Worm (Caenorhabditis elegans) whole organism, L3 larva: ENCODE results near the gene ttr-15.

ENCODE experiments used
- aly-2 ChIP-seq: fragments of 150-350 bp; optimal IDR thresholded peaks from 2 replicates; lab custom pipeline; 2014; ENCODE audit warnings: missing biosample characterization, missing genetic modification characterization
- daf-12 ChIP-seq: fragments of 150-350 bp; optimal IDR thresholded peaks from 2 replicates; lab custom pipeline; 2014; ENCODE audit warnings: missing biosample characterization, missing genetic modification reagents, missing genetic modification characterization
- elt-2 ChIP-seq: sonication (generic microtip); optimal IDR thresholded peaks from 2 replicates; lab custom pipeline; 2016; ENCODE audit warnings: missing genetic modification reagents, mild to moderate bottlenecking, missing genetic modification characterization, missing compliant biosample characterization
- eor-1 ChIP-seq, 2 experiments: fragments of 150-350 bp; optimal IDR thresholded peaks; 2 replicates each; lab custom pipeline; 2014 to 2018; ENCODE audit warnings: missing biosample characterization in 2 of 2, missing genetic modification characterization in 2 of 2
- fos-1 ChIP-seq: fragments of 150-350 bp; optimal IDR thresholded peaks from 2 replicates; lab custom pipeline; 2014; ENCODE audit warnings: missing biosample characterization, missing genetic modification characterization
- mdl-1 ChIP-seq: fragments of 150-350 bp; optimal IDR thresholded peaks from 2 replicates; lab custom pipeline; 2014; ENCODE audit warnings: missing biosample characterization, missing genetic modification characterization
- nhr-23 ChIP-seq: fragments of 150-350 bp; optimal IDR thresholded peaks from 2 replicates; lab custom pipeline; 2014; ENCODE audit warnings: missing biosample characterization, missing genetic modification reagents, missing genetic modification characterization
- nhr-76 ChIP-seq: fragments of 150-350 bp; sonication (generic microtip); optimal IDR thresholded peaks from 5 replicates; lab custom pipeline; 2014; ENCODE audit warnings: missing biosample characterization, missing genetic modification characterization
- pqm-1 ChIP-seq: fragments of 150-350 bp; optimal IDR thresholded peaks from 2 replicates; lab custom pipeline; 2017; ENCODE audit warnings: missing biosample characterization, missing genetic modification characterization, inconsistent platforms
- sea-2 ChIP-seq: fragments of 150-350 bp; sonication (generic microtip); optimal IDR thresholded peaks from 4 replicates; lab custom pipeline; 2014; ENCODE audit warnings: missing biosample characterization, missing genetic modification reagents, missing genetic modification characterization
- skn-1 ChIP-seq: fragments of 150-350 bp; optimal IDR thresholded peaks from 2 replicates; lab custom pipeline; 2014; ENCODE audit warnings: missing biosample characterization, missing genetic modification characterization
- snpc-4 ChIP-seq: fragments of 150-350 bp; optimal IDR thresholded peaks from 2 replicates; lab custom pipeline; 2014; ENCODE audit warnings: missing biosample characterization, missing genetic modification characterization
- tbx-2 ChIP-seq: sonication (generic microtip); optimal IDR thresholded peaks from 2 replicates; lab custom pipeline; 2016; ENCODE audit warnings: mild to moderate bottlenecking, missing genetic modification characterization, missing compliant biosample characterization
- ztf-4 ChIP-seq: fragments of 150-350 bp; optimal IDR thresholded peaks from 2 replicates; lab custom pipeline; 2014; ENCODE audit warnings: missing biosample characterization, missing genetic modification characterization

- TF ChIP-seq eor-1 (tag; optimal IDR thresholded peaks at IDR 0.05; lab: Kevin White, UChicago) (no peak), skn-1 (tag; lab: Kevin White, UChicago) (no peak), nhr-76 (tag; lab: Kevin White, UChicago) (no peak), fos-1 (tag; lab: Kevin White, UChicago) (no peak), pqm-1 (no peak), snpc-4 (no peak), nhr-23 (no peak), aly-2 (no peak), ztf-4 (tag; lab: Kevin White, UChicago) (no peak), mdl-1 (tag; lab: Kevin White, UChicago) (no peak), sea-2 (no peak), daf-12 (tag; lab: Kevin White, UChicago) (no peak), tbx-2 (tag; lab: Kevin White, UChicago) (no peak), elt-2 (no peak)
Observed at ce11 chrIII:10318062-10318609, 19.5 kb upstream of the ttr-15 start, which contains the start of the genes unc-50 and ostf-4.
